Worm (Caenorhabditis elegans): ENCODE measurements around the gene col-183.

DNA sequence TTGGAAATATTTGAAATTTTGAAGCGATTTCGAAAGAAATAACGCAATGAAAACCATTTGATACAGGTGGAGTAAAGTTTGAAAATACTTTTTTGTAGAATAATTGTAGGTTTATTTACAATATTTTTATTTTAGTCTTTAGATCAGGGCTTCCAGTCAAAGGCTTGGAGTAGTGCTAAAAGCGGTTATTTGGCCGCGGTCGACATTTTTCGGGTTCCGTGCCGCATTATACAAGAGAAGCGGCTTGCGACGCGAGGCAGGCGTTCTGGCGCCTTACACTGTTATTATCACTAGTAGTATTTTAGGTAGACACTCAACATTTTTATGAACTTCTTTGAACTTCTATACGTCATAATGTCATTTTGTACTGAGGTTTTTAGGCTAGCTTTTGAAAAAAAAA, 38.9 kb upstream of the col-183 start:
- TF ChIP-seq him-1 (tag; optimal IDR thresholded peaks at IDR 0.05) (no peak), dao-5 (tag; optimal IDR thresholded peaks at IDR 0.05) (no peak), W03F9.2 (tag; optimal IDR thresholded peaks at IDR 0.05) (no peak)
